ENCODE assay signal across 5 worm cellular contexts in genomic region chrIV:8042005-8042404, ce11.
A peak's percentile ranks its signal among the peaks of the same experiment; 100 is the strongest.
TF ChIP-seq lines count a peak whose summit lies in the region.

No protein-coding gene starts in this region.

TF ChIP-seq in whole organism, L1 larva, 84 proteins besides CTCF, POLR2A, EP300 and RAD21 (continues in another document):
- TF ChIP-seq mdl-1 (tag; optimal IDR thresholded peaks at IDR 0.05; lab: Kevin White, UChicago) (peak in 1 of 2 experiments; percentile 7), nhr-77 (tag; optimal IDR thresholded peaks at IDR 0.05; lab: Kevin White, UChicago) (peak; percentile 26), sup-37 (GFP tag; optimal IDR thresholded peaks at IDR 0.05; lab: Kevin White, UChicago) (no peak), fkh-8 (tag; optimal IDR thresholded peaks at IDR 0.05; lab: Kevin White, UChicago) (no peak), blmp-1 (tag; optimal IDR thresholded peaks at IDR 0.05; lab: Kevin White, UChicago) (peak; percentile 82), nhr-20 (tag; optimal IDR thresholded peaks at IDR 0.05; lab: Kevin White, UChicago) (peak; percentile 65), nhr-71 (tag; optimal IDR thresholded peaks at IDR 0.05; lab: Kevin White, UChicago) (peak; percentile 42), lsy-2 (tag; optimal IDR thresholded peaks at IDR 0.05; lab: Kevin White, UChicago) (peak in 1 of 2 experiments; percentile 1), lin-14 (GFP tag; optimal IDR thresholded peaks at IDR 0.05; lab: Kevin White, UChicago) (peak; percentile 79), alr-1 (tag; optimal IDR thresholded peaks at IDR 0.05; lab: Kevin White, UChicago; ENCODE audit: borderline replicate concordance) (no peak), pqm-1 (tag; optimal IDR thresholded peaks at IDR 0.05; lab: Kevin White, UChicago) (no peak), elt-3 (tag; optimal IDR thresholded peaks at IDR 0.05; lab: Kevin White, UChicago) (peak in 2 of 6 experiments; percentile 33 to 64), vab-15 (tag; optimal IDR thresholded peaks at IDR 0.05; lab: Kevin White, UChicago) (no peak), snu-23 (GFP tag; optimal IDR thresholded peaks at IDR 0.05; lab: Kevin White, UChicago) (peak; percentile 59), nhr-85 (tag; lab: Kevin White, UChicago) (peak; percentile 91), snpc-4 (tag; optimal IDR thresholded peaks at IDR 0.05; lab: Kevin White, UChicago) (no peak), nhr-19 (GFP tag; conservative IDR thresholded peaks at IDR 0.05; lab: Robert Waterston, UW) (peak; percentile 23; the same call in 1 of the 2 replicates), mep-1 (tag; optimal IDR thresholded peaks at IDR 0.05; lab: Kevin White, UChicago) (peak; percentile 40)

TF ChIP-seq in whole organism, L2 larva, 48 proteins besides CTCF, POLR2A, EP300 and RAD21:
- peak; percentile 26 for TF ChIP-seq crh-2 (tag; optimal IDR thresholded peaks at IDR 0.05; lab: Kevin White, UChicago)
- TF ChIP-seq F13H6.1 (tag; optimal IDR thresholded peaks at IDR 0.05; lab: Kevin White, UChicago): peak; percentile 10
- peak; percentile 48 for TF ChIP-seq sma-9 (GFP tag; optimal IDR thresholded peaks at IDR 0.05; lab: Kevin White, UChicago)
- TF ChIP-seq sma-9 (tag; optimal IDR thresholded peaks at IDR 0.05; lab: Kevin White, UChicago): no peak
- peak; percentile 81 for TF ChIP-seq nhr-25 (tag; optimal IDR thresholded peaks at IDR 0.05; lab: Kevin White, UChicago)
- TF ChIP-seq nhr-23 (tag; optimal IDR thresholded peaks at IDR 0.05; lab: Kevin White, UChicago): no peak
- no peak for TF ChIP-seq lin-11 (tag; optimal IDR thresholded peaks at IDR 0.05; lab: Kevin White, UChicago)
- no peak for TF ChIP-seq nhr-237 (tag; optimal IDR thresholded peaks at IDR 0.05; lab: Kevin White, UChicago)
- TF ChIP-seq ztf-1 (GFP tag; conservative IDR thresholded peaks at IDR 0.05; lab: Robert Waterston, UW): no peak
- TF ChIP-seq R02D3.7 (tag; optimal IDR thresholded peaks at IDR 0.05; lab: Kevin White, UChicago): no peak
- no peak for TF ChIP-seq unc-62 (GFP tag; optimal IDR thresholded peaks at IDR 0.05; lab: Kevin White, UChicago)
- peak; percentile 10 for TF ChIP-seq nhr-129 (tag; optimal IDR thresholded peaks at IDR 0.05; lab: Kevin White, UChicago)
- TF ChIP-seq Y55F3AM.14 (GFP tag; optimal IDR thresholded peaks at IDR 0.05; lab: Kevin White, UChicago): no peak
- TF ChIP-seq fos-1 (tag; optimal IDR thresholded peaks at IDR 0.05; lab: Kevin White, UChicago): peak; percentile 33
- TF ChIP-seq sma-3 (GFP tag; optimal IDR thresholded peaks at IDR 0.05; lab: Kevin White, UChicago): peak; percentile 31
- peak; percentile 16 for TF ChIP-seq nhr-6 (tag; optimal IDR thresholded peaks at IDR 0.05; lab: Kevin White, UChicago)
- no peak for TF ChIP-seq peb-1 (tag; optimal IDR thresholded peaks at IDR 0.05; lab: Kevin White, UChicago)
- TF ChIP-seq nhr-21 (tag; optimal IDR thresholded peaks at IDR 0.05; lab: Kevin White, UChicago): peak; percentile 46
TF ChIP-seq in whole organism, L2 larva: peak in this region for 9.

TF ChIP-seq in whole organism, L3 larva, 47 proteins besides CTCF, POLR2A, EP300 and RAD21:
- TF ChIP-seq elt-1 (tag; optimal IDR thresholded peaks at IDR 0.05; lab: Kevin White, UChicago) (peak; percentile 26), nfya-1 (tag; optimal IDR thresholded peaks at IDR 0.05; lab: Kevin White, UChicago; ENCODE audit: insufficient read depth) (peak; percentile 32), ceh-82 (tag; optimal IDR thresholded peaks at IDR 0.05; lab: Kevin White, UChicago) (no peak), nhr-25 (tag; optimal IDR thresholded peaks at IDR 0.05; lab: Kevin White, UChicago) (peak; percentile 89), pqm-1 (tag; optimal IDR thresholded peaks at IDR 0.05; lab: Kevin White, UChicago) (no peak), ceh-9 (tag; optimal IDR thresholded peaks at IDR 0.05; lab: Kevin White, UChicago) (no peak), elt-3 (tag; optimal IDR thresholded peaks at IDR 0.05; lab: Kevin White, UChicago) (peak in 1 of 3 experiments; percentile 65)
TF ChIP-seq in whole organism, L3 larva: peak in this region for 4.

TF ChIP-seq in whole organism, L4 larva, 104 proteins besides CTCF, POLR2A, EP300 and RAD21 (continues in another document):
- no peak for TF ChIP-seq ceh-20 (GFP tag; IDR thresholded peaks at IDR 0.05; lab: Robert Waterston, UW)
- no peak for TF ChIP-seq snpc-1.2 (GFP tag; IDR thresholded peaks at IDR 0.05; lab: Robert Waterston, UW)
- TF ChIP-seq fos-1 (tag; optimal IDR thresholded peaks at IDR 0.05; lab: Kevin White, UChicago): no peak
- TF ChIP-seq mxl-2 (GFP tag; conservative IDR thresholded peaks at IDR 0.05; lab: Robert Waterston, UW): no peak
- no peak for TF ChIP-seq dmd-8 (GFP tag; IDR thresholded peaks at IDR 0.05; lab: Robert Waterston, UW)
- no peak for TF ChIP-seq ceh-28 (tag; optimal IDR thresholded peaks at IDR 0.05; lab: Kevin White, UChicago)
- peak; percentile 34 for TF ChIP-seq dve-1 (tag; optimal IDR thresholded peaks at IDR 0.05; lab: Kevin White, UChicago; ENCODE audit: insufficient read depth)
- TF ChIP-seq mes-2 (tag; optimal IDR thresholded peaks at IDR 0.05; lab: Kevin White, UChicago; ENCODE audit: poor library complexity, severe bottlenecking): no peak
- TF ChIP-seq dmd-6 (GFP tag; IDR thresholded peaks at IDR 0.05; lab: Robert Waterston, UW): peak; percentile 38; the same call in 1 of the 2 replicates
- TF ChIP-seq mdl-1 (tag; optimal IDR thresholded peaks at IDR 0.05; lab: Kevin White, UChicago): peak in 1 of 2 experiments; percentile 66
- peak; percentile 56 for TF ChIP-seq cey-2 (tag; optimal IDR thresholded peaks at IDR 0.05; lab: Kevin White, UChicago; ENCODE audit: borderline replicate concordance, insufficient read depth)
- no peak for TF ChIP-seq mdt-29 (GFP tag; IDR thresholded peaks at IDR 0.05; lab: Robert Waterston, UW)
- peak; percentile 61; the same call in 1 of the 2 replicates for TF ChIP-seq tra-1 (GFP tag; IDR thresholded peaks at IDR 0.05; lab: Robert Waterston, UW)
- peak; percentile 77 for TF ChIP-seq hlh-11 (tag; optimal IDR thresholded peaks at IDR 0.05; lab: Kevin White, UChicago)
- no peak for TF ChIP-seq nhr-237 (tag; optimal IDR thresholded peaks at IDR 0.05; lab: Kevin White, UChicago)
- peak in 1 of 2 experiments; percentile 97 for TF ChIP-seq unc-62 (GFP tag; optimal IDR thresholded peaks at IDR 0.05 in 1 of 2; lab: Kevin White, UChicago)
- no peak for TF ChIP-seq unc-62 (tag; optimal IDR thresholded peaks at IDR 0.05; lab: Kevin White, UChicago)
- TF ChIP-seq spr-3 (GFP tag; optimal IDR thresholded peaks at IDR 0.05; lab: Kevin White, UChicago): no peak
- no peak for TF ChIP-seq nhr-10 (tag; optimal IDR thresholded peaks at IDR 0.05; lab: Kevin White, UChicago)
- TF ChIP-seq gei-8 (GFP tag; optimal IDR thresholded peaks at IDR 0.05; lab: Kevin White, UChicago): peak; percentile 38
- no peak for TF ChIP-seq F37D6.2 (tag; optimal IDR thresholded peaks at IDR 0.05; lab: Kevin White, UChicago)
- TF ChIP-seq ama-1 (optimal IDR thresholded peaks at IDR 0.05; lab: Kevin White, UChicago): no peak
- peak; percentile 27 for TF ChIP-seq hlh-30 (tag; optimal IDR thresholded peaks at IDR 0.05; lab: Kevin White, UChicago; ENCODE audit: insufficient read depth)
- peak; percentile 75 for TF ChIP-seq nhr-28 (tag; optimal IDR thresholded peaks at IDR 0.05; lab: Kevin White, UChicago)
- TF ChIP-seq mxl-3 (GFP tag; optimal IDR thresholded peaks at IDR 0.05; lab: Kevin White, UChicago): peak; percentile 54
- no peak for TF ChIP-seq lin-15B (tag; optimal IDR thresholded peaks at IDR 0.05; lab: Kevin White, UChicago)

TF ChIP-seq in whole organism, young adult, 124 proteins besides CTCF, POLR2A, EP300 and RAD21:
- TF ChIP-seq mcd-1 (GFP tag; IDR thresholded peaks at IDR 0.05; lab: Robert Waterston, UW) (no peak), C06A6.2 (GFP tag; conservative IDR thresholded peaks at IDR 0.05; lab: Robert Waterston, UW) (0 out of 2 replicates have a peak, but pooled peaks have one; percentile 23), egrh-3 (GFP tag; IDR thresholded peaks at IDR 0.05; lab: Robert Waterston, UW) (no peak), rcor-1 (GFP tag; IDR thresholded peaks at IDR 0.05; lab: Robert Waterston, UW) (no peak), sea-2 (GFP tag; IDR thresholded peaks at IDR 0.05; lab: Robert Waterston, UW) (no peak), gei-17 (GFP tag; optimal IDR thresholded peaks at IDR 0.05; lab: Kevin White, UChicago) (no peak), F23B12.7 (tag; optimal IDR thresholded peaks at IDR 0.05; lab: Kevin White, UChicago; ENCODE audit: insufficient read depth) (no peak), nhr-179 (tag; optimal IDR thresholded peaks at IDR 0.05; lab: Kevin White, UChicago) (no peak), lin-40 (tag; optimal IDR thresholded peaks at IDR 0.05; lab: Kevin White, UChicago) (peak; percentile 56), B0261.1 (tag; optimal IDR thresholded peaks at IDR 0.05; lab: Kevin White, UChicago) (no peak), tbp1 (GFP tag; optimal IDR thresholded peaks at IDR 0.05; lab: Kevin White, UChicago) (no peak), nhr-27 (tag; optimal IDR thresholded peaks at IDR 0.05; lab: Kevin White, UChicago) (no peak), somi-1 (GFP tag; optimal IDR thresholded peaks at IDR 0.05; lab: Kevin White, UChicago) (peak; percentile 56), snpc-1.3 (tag; optimal IDR thresholded peaks at IDR 0.05; lab: Kevin White, UChicago; ENCODE audit: insufficient read depth) (no peak), Y53G8AR.9 (GFP tag; conservative IDR thresholded peaks at IDR 0.05; lab: Robert Waterston, UW) (no peak)
